Fruit fly (Drosophila melanogaster) Kc167 (cell line): ENCODE measurements around the gene CG13005.

Experiments
- Sin3A ChIP-seq: fragments of >200 bp; optimal IDR thresholded peaks from 2 replicates; lab custom pipeline; 2018; ENCODE audit warnings: missing external identifiers
- h ChIP-seq: fragments of >200 bp; optimal IDR thresholded peaks from 3 replicates; lab custom pipeline; 2018; ENCODE audit warnings: missing external identifiers
- insv ChIP-seq: fragments of >200 bp; optimal IDR thresholded peaks from 3 replicates; lab custom pipeline; 2018; ENCODE audit warnings: missing external identifiers
- psq ChIP-seq: fragments of >200 bp; optimal IDR thresholded peaks from 2 replicates; lab custom pipeline; 2017; ENCODE audit warnings: missing external identifiers

DNA sequence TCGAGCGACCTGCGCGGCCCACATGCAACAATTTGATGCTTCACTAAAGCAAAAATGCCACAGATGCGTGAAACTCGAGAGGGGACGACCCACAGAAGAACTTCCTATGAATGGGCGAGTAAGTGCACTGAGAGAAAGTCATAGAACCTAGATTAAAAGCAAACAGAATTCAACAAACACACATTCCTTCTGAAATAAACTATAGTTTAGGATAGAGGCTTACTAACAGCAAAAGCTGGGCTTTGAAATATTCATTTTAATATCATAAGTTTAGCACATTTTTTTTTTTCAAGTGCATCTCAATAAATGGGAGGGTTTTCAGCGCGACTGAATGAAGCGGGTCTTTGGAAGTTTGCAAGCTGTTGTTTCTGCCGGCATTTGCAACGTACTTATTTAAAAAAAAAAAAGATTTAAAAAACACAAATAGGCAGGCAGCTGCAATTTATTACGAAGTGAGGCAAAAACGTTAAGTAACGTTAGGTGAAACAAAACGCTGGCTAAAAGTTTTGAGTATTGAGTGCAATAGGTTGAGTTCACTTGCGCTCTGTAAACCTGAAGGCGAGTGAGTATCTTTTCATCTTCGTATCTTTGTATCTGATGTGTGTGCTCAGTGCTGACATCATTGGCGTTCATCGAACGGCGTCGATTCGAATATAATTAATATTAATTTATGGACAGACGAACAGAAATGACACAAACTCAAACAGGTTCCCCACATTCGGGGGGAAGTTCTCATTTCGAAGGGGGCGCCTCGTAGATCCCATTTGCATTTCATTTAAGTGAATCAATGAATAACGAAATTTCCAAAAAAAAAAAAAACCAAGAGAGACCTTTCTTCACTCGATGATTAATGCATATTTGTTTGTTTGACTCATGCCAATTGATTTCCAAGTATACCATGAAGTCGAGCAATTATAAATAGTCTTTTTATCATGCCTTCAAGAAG lies 30.3 kb upstream of the CG13005 start:
- TF ChIP-seq Sin3A (lab: Kevin White, UChicago) (no peak), h (lab: Kevin White, UChicago) (no peak), psq (lab: Kevin White, UChicago) (no peak), insv (lab: Kevin White, UChicago) (no peak)
